Worm (Caenorhabditis elegans): Measurements from ENCODE around the gene C17G10.13.

- no peak for TF ChIP-seq ztf-4 (tag; optimal IDR thresholded peaks at IDR 0.05)
- no peak for TF ChIP-seq egl-27 (tag; optimal IDR thresholded peaks at IDR 0.05)
- no peak for TF ChIP-seq ztf-11 (tag; optimal IDR thresholded peaks at IDR 0.05)
- no peak for TF ChIP-seq ama-1 (optimal IDR thresholded peaks at IDR 0.05)
Observed at ce11 chrII:5591558-5591957, 2.0 kb upstream of the C17G10.13 start.
